Fruit fly (Drosophila melanogaster): Measurements from ENCODE around the gene CG42846.

dm6 chr3L:274855-275254, 43.5 kb upstream of the CG42846 start, which contains the start of gene ttm2:
- no peak for TF ChIP-seq CG11617 (GFP tag; optimal IDR thresholded peaks at IDR 0.05)
- TF ChIP-seq toe (GFP tag; optimal IDR thresholded peaks at IDR 0.05): no peak
- TF ChIP-seq tj (GFP tag; optimal IDR thresholded peaks at IDR 0.05): no peak
- TF ChIP-seq cic (GFP tag; optimal IDR thresholded peaks at IDR 0.05): no peak

Measured in whole organism, adult.